Worm (Caenorhabditis elegans) whole organism, L2 larva: ENCODE results near the gene etr-1.

Source experiments
- C34F6.9 ChIP-seq: fragments of 150-350 bp; optimal IDR thresholded peaks from 2 replicates; lab custom pipeline; 2014; ENCODE audit warnings: missing biosample characterization, missing genetic modification characterization
- F13H6.1 ChIP-seq: sonication (generic microtip); optimal IDR thresholded peaks from 2 replicates; lab custom pipeline; 2016; ENCODE audit warnings: missing genetic modification characterization, missing compliant biosample characterization
- R02D3.7 ChIP-seq: fragments of 150-350 bp; optimal IDR thresholded peaks from 2 replicates; lab custom pipeline; 2014; ENCODE audit warnings: missing biosample characterization, missing genetic modification characterization
- Y55F3AM.14 ChIP-seq: fragments of 200-800 bp; sonication (Bioruptor generic); optimal IDR thresholded peaks from 2 replicates; lab custom pipeline; 2018; ENCODE audit warnings: mild to moderate bottlenecking, missing genetic modification characterization, missing compliant biosample characterization
- ZK546.5 ChIP-seq: sonication (generic microtip); optimal IDR thresholded peaks from 2 replicates; lab custom pipeline; 2017; ENCODE audit warnings: missing biosample characterization, missing genetic modification characterization
- alr-1 ChIP-seq: fragments of 150-350 bp; optimal IDR thresholded peaks from 2 replicates; lab custom pipeline; 2014; ENCODE audit warnings: missing biosample characterization, missing genetic modification characterization
- aly-2 ChIP-seq: fragments of 150-350 bp; optimal IDR thresholded peaks from 2 replicates; lab custom pipeline; 2014; ENCODE audit warnings: missing biosample characterization, missing genetic modification characterization
- ama-1 ChIP-seq: fragments of 150-350 bp; optimal IDR thresholded peaks from 2 replicates; lab custom pipeline; 2018; ENCODE audit warnings: inconsistent platforms
- blmp-1 ChIP-seq: sonication (generic microtip); optimal IDR thresholded peaks from 2 replicates; lab custom pipeline; 2017; ENCODE audit warnings: missing genetic modification characterization, mild to moderate bottlenecking, missing compliant biosample characterization, antibody characterized with exemption, moderate library complexity; ENCODE audit not compliant: insufficient read depth
- ceh-16 ChIP-seq: fragments of 150-350 bp; optimal IDR thresholded peaks from 2 replicates; lab custom pipeline; 2014; ENCODE audit warnings: missing biosample characterization, missing genetic modification characterization
- ceh-82 ChIP-seq: fragments of 150-350 bp; optimal IDR thresholded peaks from 2 replicates; lab custom pipeline; 2014; ENCODE audit warnings: missing biosample characterization, missing genetic modification characterization
- crh-2 ChIP-seq: sonication (generic microtip); optimal IDR thresholded peaks from 2 replicates; lab custom pipeline; 2017; ENCODE audit warnings: missing biosample characterization, missing genetic modification characterization
- dmd-4 ChIP-seq: sonication (generic microtip); optimal IDR thresholded peaks from 2 replicates; lab custom pipeline; 2017; ENCODE audit warnings: missing biosample characterization, missing genetic modification characterization
- egl-27 ChIP-seq: sonication (generic microtip); optimal IDR thresholded peaks from 3 replicates; lab custom pipeline; 2017; ENCODE audit warnings: missing biosample characterization, missing genetic modification reagents, missing genetic modification characterization
- elt-1 ChIP-seq: fragments of 150-350 bp; optimal IDR thresholded peaks from 2 replicates; lab custom pipeline; 2014; ENCODE audit warnings: missing biosample characterization, missing genetic modification characterization
- elt-3 ChIP-seq: sonication (generic microtip); optimal IDR thresholded peaks from 2 replicates; lab custom pipeline; 2017; ENCODE audit warnings: missing biosample characterization, missing genetic modification characterization
- fos-1 ChIP-seq: fragments of 150-350 bp; optimal IDR thresholded peaks from 2 replicates; lab custom pipeline; 2014; ENCODE audit warnings: missing biosample characterization, missing genetic modification characterization
- gmeb-1 ChIP-seq: fragments of 150-350 bp; optimal IDR thresholded peaks from 2 replicates; lab custom pipeline; 2014; ENCODE audit warnings: missing biosample characterization, missing genetic modification characterization
- lin-11 ChIP-seq: fragments of 150-350 bp; sonication (generic microtip); optimal IDR thresholded peaks from 2 replicates; lab custom pipeline; 2014; ENCODE audit warnings: missing biosample characterization, missing genetic modification characterization, inconsistent platforms, mixed read lengths
- lin-13 ChIP-seq: fragments of 150-350 bp; optimal IDR thresholded peaks from 2 replicates; lab custom pipeline; 2014; ENCODE audit warnings: missing biosample characterization, missing genetic modification reagents, missing genetic modification characterization
- lin-39 ChIP-seq: fragments of 150-350 bp; optimal IDR thresholded peaks from 2 replicates; lab custom pipeline; 2014; ENCODE audit warnings: missing biosample characterization, missing genetic modification reagents, missing genetic modification characterization
- lsy-2 ChIP-seq, 2 experiments: fragments of 150-350 bp in 1 of 2; sonication (generic microtip) in 1 of 2; optimal IDR thresholded peaks; 2 replicates each; lab custom pipeline; 2014 to 2017; ENCODE audit warnings: missing biosample characterization in 2 of 2, missing genetic modification characterization in 2 of 2
- mab-5 ChIP-seq: fragments of 150-350 bp; optimal IDR thresholded peaks from 2 replicates; lab custom pipeline; 2014; ENCODE audit warnings: missing biosample characterization, missing genetic modification characterization
- mbf-1 ChIP-seq: sonication (generic microtip); optimal IDR thresholded peaks from 2 replicates; lab custom pipeline; 2017; ENCODE audit warnings: missing biosample characterization, missing genetic modification characterization
- mdl-1 ChIP-seq, 2 experiments: fragments of 150-350 bp in 1 of 2; sonication (generic microtip) in 1 of 2; optimal IDR thresholded peaks; 2 replicates each; lab custom pipeline; 2017; ENCODE audit warnings: missing biosample characterization in 2 of 2, missing genetic modification characterization in 2 of 2
- nhr-10 ChIP-seq: sonication (generic microtip); optimal IDR thresholded peaks from 2 replicates; lab custom pipeline; 2017; ENCODE audit warnings: missing biosample characterization, missing genetic modification characterization
- nhr-11 ChIP-seq: fragments of 150-350 bp; optimal IDR thresholded peaks from 2 replicates; lab custom pipeline; 2014; ENCODE audit warnings: missing biosample characterization, missing genetic modification characterization
- nhr-12 ChIP-seq: fragments of 150-350 bp; optimal IDR thresholded peaks from 2 replicates; lab custom pipeline; 2014; ENCODE audit warnings: missing biosample characterization, missing genetic modification characterization
- nhr-129 ChIP-seq: fragments of 150-350 bp; optimal IDR thresholded peaks from 2 replicates; lab custom pipeline; 2014; ENCODE audit warnings: missing biosample characterization, missing genetic modification characterization
- nhr-21 ChIP-seq: fragments of 150-350 bp; optimal IDR thresholded peaks from 2 replicates; lab custom pipeline; 2014; ENCODE audit warnings: missing biosample characterization, missing genetic modification characterization
- nhr-23 ChIP-seq: fragments of 150-350 bp; optimal IDR thresholded peaks from 2 replicates; lab custom pipeline; 2014; ENCODE audit warnings: missing biosample characterization, missing genetic modification reagents, missing genetic modification characterization
- nhr-237 ChIP-seq: fragments of 150-350 bp; optimal IDR thresholded peaks from 2 replicates; lab custom pipeline; 2014; ENCODE audit warnings: missing biosample characterization, missing genetic modification characterization
- nhr-25 ChIP-seq: fragments of 150-350 bp; sonication (generic microtip); optimal IDR thresholded peaks from 3 replicates; lab custom pipeline; 2014; ENCODE audit warnings: missing biosample characterization, missing genetic modification characterization
- nhr-6 ChIP-seq: fragments of 150-350 bp; optimal IDR thresholded peaks from 2 replicates; lab custom pipeline; 2014; ENCODE audit warnings: missing biosample characterization, missing genetic modification characterization
- nhr-77 ChIP-seq: fragments of 150-350 bp; optimal IDR thresholded peaks from 2 replicates; lab custom pipeline; 2014; ENCODE audit warnings: missing biosample characterization, missing genetic modification characterization
- peb-1 ChIP-seq: fragments of 150-350 bp; optimal IDR thresholded peaks from 2 replicates; lab custom pipeline; 2014; ENCODE audit warnings: missing biosample characterization, missing genetic modification characterization
- sem-4 ChIP-seq: fragments of 150-350 bp; optimal IDR thresholded peaks from 2 replicates; lab custom pipeline; 2014; ENCODE audit warnings: missing biosample characterization, missing genetic modification reagents, missing genetic modification characterization
- skn-1 ChIP-seq: sonication (generic microtip); optimal IDR thresholded peaks from 2 replicates; lab custom pipeline; 2017; ENCODE audit warnings: missing biosample characterization, missing genetic modification characterization
- sma-3 ChIP-seq: sonication (generic microtip); optimal IDR thresholded peaks from 2 replicates; lab custom pipeline; 2016; ENCODE audit warnings: missing genetic modification reagents, missing genetic modification characterization, missing compliant biosample characterization
- sma-9 ChIP-seq, 2 experiments: fragments of 150-350 bp in 1 of 2; sonication (generic microtip) in 1 of 2; optimal IDR thresholded peaks; 2 replicates each; lab custom pipeline; 2014 to 2016; ENCODE audit warnings: missing genetic modification characterization in 2 of 2, mild to moderate bottlenecking in 1 of 2, missing biosample characterization in 1 of 2, missing compliant biosample characterization in 1 of 2, missing genetic modification reagents in 1 of 2, moderate library complexity in 1 of 2
- snpc-4 ChIP-seq: fragments of 150-350 bp; optimal IDR thresholded peaks from 2 replicates; lab custom pipeline; 2014; ENCODE audit warnings: missing biosample characterization, missing genetic modification characterization
- unc-39 ChIP-seq: fragments of 150-350 bp; optimal IDR thresholded peaks from 2 replicates; lab custom pipeline; 2014; ENCODE audit warnings: missing biosample characterization, missing genetic modification characterization
- unc-55 ChIP-seq: fragments of 150-350 bp; sonication (generic microtip); optimal IDR thresholded peaks from 3 replicates; lab custom pipeline; 2014; ENCODE audit warnings: missing biosample characterization, missing genetic modification reagents, missing genetic modification characterization
- unc-62 ChIP-seq: fragments of 150-350 bp; optimal IDR thresholded peaks from 2 replicates; lab custom pipeline; 2014; ENCODE audit warnings: missing biosample characterization, missing genetic modification reagents, missing genetic modification characterization
- zag-1 ChIP-seq: fragments of 150-350 bp; optimal IDR thresholded peaks from 2 replicates; lab custom pipeline; 2014; ENCODE audit warnings: missing biosample characterization, missing genetic modification characterization
- ztf-1 ChIP-seq: fragments of 200-800 bp; sonication (Bioruptor generic); conservative IDR thresholded peaks from 2 replicates; pipeline ENCODE4 v1.3.6; 2022; ENCODE audit warnings: missing genetic modification characterization, missing compliant biosample characterization
- ztf-11 ChIP-seq: sonication (generic microtip); optimal IDR thresholded peaks from 2 replicates; lab custom pipeline; 2017; ENCODE audit warnings: missing biosample characterization, missing genetic modification characterization
- ztf-4 ChIP-seq: fragments of 150-350 bp; optimal IDR thresholded peaks from 2 replicates; lab custom pipeline; 2014; ENCODE audit warnings: missing biosample characterization, missing genetic modification characterization

The etr-1 gene

ce11 chrII:216598-216997, 54.4 kb downstream of the etr-1 start, which contains the start of gene F48A11.4:
Gene F48A11.4 (minus strand): TSS chrII:216621.
- TF ChIP-seq C34F6.9 (peak; percentile 95), ZK546.5 (tag; lab: Kevin White, UChicago) (peak; percentile 34), lin-11 (tag; lab: Kevin White, UChicago) (peak; percentile 80), F13H6.1 (tag; lab: Kevin White, UChicago) (peak; percentile 93), crh-2 (peak; percentile 95), nhr-11 (tag; lab: Kevin White, UChicago) (no peak), ztf-4 (tag; lab: Kevin White, UChicago) (peak; percentile 91), skn-1 (tag; lab: Kevin White, UChicago) (peak; percentile 35), nhr-21 (tag; lab: Kevin White, UChicago) (peak; percentile 94), lsy-2 (tag; optimal IDR thresholded peaks at IDR 0.05; lab: Kevin White, UChicago) (peak; percentile 90 to 95), fos-1 (peak; percentile 75), ama-1 (peak; percentile 89), sma-3 (peak; percentile 96), sem-4 (peak; percentile 91), zag-1 (tag; lab: Kevin White, UChicago) (peak; percentile 61), ztf-1 (0 out of 2 replicates have a peak, but pooled peaks have one; percentile 49), peb-1 (tag; lab: Kevin White, UChicago) (no peak), lin-39 (tag; lab: Kevin White, UChicago) (no peak), unc-55 (GFP tag; lab: Kevin White, UChicago) (peak; percentile 98), alr-1 (tag; lab: Kevin White, UChicago) (no peak), mbf-1 (tag; lab: Kevin White, UChicago) (peak; percentile 11), mab-5 (tag; lab: Kevin White, UChicago) (peak; percentile 91), dmd-4 (tag; lab: Kevin White, UChicago) (peak; percentile 39), aly-2 (tag; lab: Kevin White, UChicago) (no peak), nhr-77 (tag; lab: Kevin White, UChicago) (peak; percentile 57), elt-3 (tag; lab: Kevin White, UChicago) (no peak), snpc-4 (tag; lab: Kevin White, UChicago) (peak; percentile 84), ceh-82 (peak; percentile 66), nhr-237 (tag; lab: Kevin White, UChicago) (peak; percentile 64), Y55F3AM.14 (peak; percentile 52), mdl-1 (tag; optimal IDR thresholded peaks at IDR 0.05; lab: Kevin White, UChicago) (peak; percentile 17 to 27), unc-39 (tag; lab: Kevin White, UChicago) (no peak), sma-9 (GFP tag; optimal IDR thresholded peaks at IDR 0.05; lab: Kevin White, UChicago) (peak; percentile 92), sma-9 (tag; optimal IDR thresholded peaks at IDR 0.05; lab: Kevin White, UChicago) (no peak), unc-62 (no peak), gmeb-1 (tag; lab: Kevin White, UChicago) (peak; percentile 100), nhr-12 (tag; lab: Kevin White, UChicago) (no peak), nhr-10 (tag; lab: Kevin White, UChicago) (peak; percentile 69), R02D3.7 (peak; percentile 69), blmp-1 (tag; lab: Kevin White, UChicago) (peak; percentile 69), nhr-129 (tag; lab: Kevin White, UChicago) (peak; percentile 92), egl-27 (tag; lab: Kevin White, UChicago) (peak; percentile 93), ztf-11 (no peak), nhr-23 (no peak), nhr-25 (tag; lab: Kevin White, UChicago) (peak; percentile 96), ceh-16 (tag; lab: Kevin White, UChicago) (peak; percentile 83), elt-1 (tag; lab: Kevin White, UChicago) (no peak), nhr-6 (tag; lab: Kevin White, UChicago) (peak; percentile 93), lin-13 (GFP tag; lab: Kevin White, UChicago) (peak; percentile 95)
